Fruit fly (Drosophila melanogaster) whole organism, embryonic: ENCODE measurements around the gene Usp16-45.

ENCODE experiments used
- Atf3 ChIP-seq: fragments of 200-800 bp; sonication (Bioruptor generic); optimal IDR thresholded peaks from 3 replicates; lab custom pipeline; 2016; ENCODE audit warnings: missing biosample characterization, missing genetic modification characterization
- Awh ChIP-seq: fragments of 200-800 bp; sonication (Bioruptor generic); IDR thresholded peaks from 2 replicates; pipeline ENCODE4, ENCODE4 v1.3.6; 2022; ENCODE audit warnings: missing biosample characterization, missing genetic modification characterization
- CG10274 ChIP-seq: fragments of 200-800 bp; sonication (Bioruptor generic); optimal IDR thresholded peaks from 3 replicates; lab custom pipeline; 2017; ENCODE audit warnings: missing biosample characterization, mild to moderate bottlenecking, missing genetic modification characterization
- CG11093 ChIP-seq: fragments of 200-800 bp; sonication (Bioruptor generic); IDR thresholded peaks from 3 replicates; pipeline ENCODE4 v1.3.6; 2022; ENCODE audit warnings: missing biosample characterization, missing genetic modification characterization
- CG12299 ChIP-seq: fragments of 200-800 bp; sonication (Bioruptor generic); optimal IDR thresholded peaks from 2 replicates; lab custom pipeline; 2018; ENCODE audit warnings: missing biosample characterization, mild to moderate bottlenecking, missing genetic modification characterization
- CG16813 ChIP-seq: fragments of 200-800 bp; sonication (Bioruptor generic); IDR thresholded peaks from 3 replicates; pipeline ENCODE4 v1.3.6; 2022; ENCODE audit warnings: missing biosample characterization, missing genetic modification characterization; ENCODE audit not compliant: partially characterized antibody
- CG2129 ChIP-seq: fragments of 200-800 bp; sonication (Bioruptor generic); IDR thresholded peaks from 2 replicates; pipeline ENCODE4 v1.3.6; 2022; ENCODE audit warnings: missing biosample characterization, missing genetic modification characterization; ENCODE audit not compliant: partially characterized antibody
- CG30431 ChIP-seq: fragments of 200-800 bp; sonication (Bioruptor generic); optimal IDR thresholded peaks from 2 replicates; lab custom pipeline; 2017; ENCODE audit warnings: missing biosample characterization, missing genetic modification characterization
- CG31365 ChIP-seq: fragments of 200-800 bp; sonication (Bioruptor generic); optimal IDR thresholded peaks from 2 replicates; lab custom pipeline; 2018; ENCODE audit warnings: missing biosample characterization, mild to moderate bottlenecking, missing genetic modification characterization
- CG31441 ChIP-seq: fragments of 200-800 bp; sonication (Bioruptor generic); IDR thresholded peaks from 2 replicates; pipeline ENCODE4 v1.3.6; 2022; ENCODE audit warnings: missing biosample characterization, missing genetic modification characterization
- CG3281 ChIP-seq: fragments of 200-800 bp; sonication (Bioruptor generic); optimal IDR thresholded peaks from 3 replicates; lab custom pipeline; 2017; ENCODE audit warnings: missing biosample characterization, mild to moderate bottlenecking, missing genetic modification characterization
- CG33213 ChIP-seq: fragments of 200-800 bp; sonication (Bioruptor generic); optimal IDR thresholded peaks from 3 replicates; lab custom pipeline; 2016; ENCODE audit warnings: missing biosample characterization, missing genetic modification characterization
- CG33557 ChIP-seq: fragments of 200-800 bp; sonication (Bioruptor generic); optimal IDR thresholded peaks from 2 replicates; lab custom pipeline; 2019; ENCODE audit warnings: missing biosample characterization, mild to moderate bottlenecking, missing genetic modification characterization, moderate library complexity
- CG34422 ChIP-seq: fragments of 200-800 bp; sonication (Bioruptor generic); IDR thresholded peaks from 3 replicates; pipeline ENCODE4 v1.3.6; 2022; ENCODE audit warnings: missing biosample characterization, missing genetic modification characterization
- CG3726 ChIP-seq: fragments of 200-800 bp; sonication (Bioruptor generic); IDR thresholded peaks from 3 replicates; pipeline ENCODE4, ENCODE4 v1.3.6; 2022; ENCODE audit warnings: missing biosample characterization, missing genetic modification characterization
- CG3995 ChIP-seq: fragments of 200-800 bp; sonication (Bioruptor generic); optimal IDR thresholded peaks from 3 replicates; lab custom pipeline; 2016; ENCODE audit warnings: missing biosample characterization, missing genetic modification characterization
- CG4820 ChIP-seq: fragments of 200-800 bp; sonication (Bioruptor generic); optimal IDR thresholded peaks from 3 replicates; lab custom pipeline; 2016; ENCODE audit warnings: missing biosample characterization, missing genetic modification characterization
- CG4854 ChIP-seq: fragments of 200-800 bp; sonication (Bioruptor generic); optimal IDR thresholded peaks from 2 replicates; lab custom pipeline; 2016; ENCODE audit warnings: missing biosample characterization, missing genetic modification characterization, inconsistent platforms
- CG5180 ChIP-seq: fragments of 200-800 bp; sonication (Bioruptor generic); optimal IDR thresholded peaks from 3 replicates; lab custom pipeline; 2017; ENCODE audit warnings: missing biosample characterization, missing genetic modification characterization, mild to moderate bottlenecking, moderate library complexity, missing genetic modification reagents
- CG7786 ChIP-seq: fragments of 200-800 bp; sonication (Bioruptor generic); optimal IDR thresholded peaks from 2 replicates; lab custom pipeline; 2016; ENCODE audit warnings: missing biosample characterization, missing genetic modification characterization
- CG9437 ChIP-seq: fragments of 200-800 bp; sonication (Bioruptor generic); optimal IDR thresholded peaks from 2 replicates; lab custom pipeline; 2018; ENCODE audit warnings: missing biosample characterization, mild to moderate bottlenecking, missing genetic modification characterization
- CoRest ChIP-seq: fragments of 200-800 bp; sonication (Bioruptor generic); optimal IDR thresholded peaks from 3 replicates; lab custom pipeline; 2018; ENCODE audit warnings: missing biosample characterization, mild to moderate bottlenecking, missing genetic modification characterization, moderate library complexity
- Dip3 ChIP-seq: fragments of 200-800 bp; sonication (Bioruptor generic); optimal IDR thresholded peaks from 3 replicates; lab custom pipeline; 2016; ENCODE audit warnings: missing biosample characterization, missing genetic modification characterization
- Eip74EF ChIP-seq, 2 experiments: fragments of 200-800 bp in 1 of 2; fragments of >200 bp in 1 of 2; sonication (Bioruptor generic) in 1 of 2; optimal IDR thresholded peaks; 2 replicates each; lab custom pipeline; 2017 to 2019; ENCODE audit warnings: missing biosample characterization in 2 of 2, missing genetic modification characterization in 2 of 2, mild to moderate bottlenecking in 1 of 2, moderate library complexity in 1 of 2
- Ets97D ChIP-seq: fragments of 200-800 bp; sonication (Bioruptor generic); optimal IDR thresholded peaks from 3 replicates; lab custom pipeline; 2016; ENCODE audit warnings: missing biosample characterization, missing genetic modification characterization
- HLHmδ ChIP-seq: fragments of 200-800 bp; sonication (Bioruptor generic); optimal IDR thresholded peaks from 2 replicates; lab custom pipeline; 2018; ENCODE audit warnings: missing biosample characterization, mild to moderate bottlenecking, missing genetic modification characterization, moderate library complexity
- Hand ChIP-seq: fragments of 200-800 bp; sonication (Bioruptor generic); optimal IDR thresholded peaks from 2 replicates; lab custom pipeline; 2017; ENCODE audit warnings: mild to moderate bottlenecking, missing biosample characterization, missing genetic modification reagents, missing genetic modification characterization
- Nf-YC ChIP-seq: fragments of 200-800 bp; optimal IDR thresholded peaks from 3 replicates; lab custom pipeline; 2019; ENCODE audit warnings: missing biosample characterization, mild to moderate bottlenecking, missing genetic modification characterization, moderate library complexity
- PHDP ChIP-seq: fragments of 200-800 bp; sonication (Bioruptor generic); optimal IDR thresholded peaks from 3 replicates; lab custom pipeline; 2018; ENCODE audit warnings: missing biosample characterization, mild to moderate bottlenecking, missing genetic modification characterization, moderate library complexity
- Sry-δ ChIP-seq: fragments of 200-800 bp; sonication (Bioruptor generic); optimal IDR thresholded peaks from 2 replicates; lab custom pipeline; 2016; ENCODE audit warnings: missing biosample characterization, missing genetic modification characterization
- Tbp ChIP-seq: fragments of >200 bp; optimal IDR thresholded peaks from 2 replicates; lab custom pipeline; 2018; ENCODE audit warnings: missing biosample characterization, missing genetic modification characterization
- aop ChIP-seq: fragments of 200-800 bp; sonication (Bioruptor generic); IDR thresholded peaks from 2 replicates; pipeline ENCODE4 v1.3.6; 2022; ENCODE audit warnings: missing biosample characterization, missing genetic modification characterization
- ato ChIP-seq: fragments of 200-800 bp; sonication (Bioruptor generic); IDR thresholded peaks from 2 replicates; pipeline ENCODE4 v1.3.6; 2022; ENCODE audit warnings: missing biosample characterization, missing genetic modification characterization; ENCODE audit not compliant: partially characterized antibody
- bigmax ChIP-seq: fragments of 200-800 bp; sonication (Bioruptor generic); optimal IDR thresholded peaks from 2 replicates; lab custom pipeline; 2018; ENCODE audit warnings: missing biosample characterization, mild to moderate bottlenecking, missing genetic modification characterization
- crp ChIP-seq, 2 experiments: fragments of 200-800 bp; sonication (Bioruptor generic); optimal IDR thresholded peaks; 2 replicates in 1 of 2; 3 replicates in 1 of 2; lab custom pipeline; 2017; ENCODE audit warnings: missing biosample characterization in 2 of 2, missing genetic modification characterization in 2 of 2, mild to moderate bottlenecking in 1 of 2, moderate library complexity in 1 of 2
- dimm ChIP-seq: fragments of 200-800 bp; sonication (Bioruptor generic); IDR thresholded peaks from 2 replicates; pipeline ENCODE4 v1.3.6; 2022; ENCODE audit warnings: missing biosample characterization, missing genetic modification characterization
- emc ChIP-seq: fragments of 200-800 bp; sonication (Bioruptor generic); optimal IDR thresholded peaks from 2 replicates; lab custom pipeline; 2016; ENCODE audit warnings: missing biosample characterization, missing genetic modification characterization
- esg ChIP-seq: fragments of 200-800 bp; sonication (Bioruptor generic); conservative IDR thresholded peaks from 2 replicates; pipeline ENCODE4 v1.3.6; 2022; ENCODE audit warnings: missing biosample characterization, missing genetic modification characterization
- ham ChIP-seq: fragments of 200-800 bp; sonication (Bioruptor generic); IDR thresholded peaks from 2 replicates; pipeline ENCODE4 v1.3.6; 2022; ENCODE audit warnings: missing biosample characterization, missing genetic modification characterization
- ken ChIP-seq: fragments of 200-800 bp; sonication (Bioruptor generic); IDR thresholded peaks from 3 replicates; pipeline ENCODE4 v1.3.6; 2022; ENCODE audit warnings: missing biosample characterization, missing genetic modification characterization
- lmd ChIP-seq: fragments of 200-800 bp; sonication (Bioruptor generic); IDR thresholded peaks from 2 replicates; pipeline ENCODE4 v1.3.6; 2022; ENCODE audit warnings: missing biosample characterization, missing genetic modification characterization
- p53 ChIP-seq: fragments of 200-800 bp; sonication (Bioruptor generic); optimal IDR thresholded peaks from 2 replicates; lab custom pipeline; 2016; ENCODE audit warnings: missing biosample characterization, missing genetic modification characterization
- ranshi ChIP-seq: fragments of 200-800 bp; sonication (Bioruptor generic); IDR thresholded peaks from 2 replicates; pipeline ENCODE4 v1.3.6; 2022; ENCODE audit warnings: missing biosample characterization, missing genetic modification characterization
- rib ChIP-seq: fragments of 200-800 bp; sonication (Bioruptor generic); IDR thresholded peaks from 2 replicates; pipeline ENCODE4 v1.3.6; 2022; ENCODE audit warnings: missing biosample characterization, missing genetic modification characterization
- shn ChIP-seq: fragments of 200-800 bp; sonication (Bioruptor generic); optimal IDR thresholded peaks from 3 replicates; lab custom pipeline; 2016; ENCODE audit warnings: missing biosample characterization, missing genetic modification characterization
- sqz ChIP-seq: fragments of 200-800 bp; sonication (Bioruptor generic); optimal IDR thresholded peaks from 3 replicates; lab custom pipeline; 2018; ENCODE audit warnings: missing biosample characterization, mild to moderate bottlenecking, missing genetic modification characterization
- usp ChIP-seq: fragments of >200 bp; optimal IDR thresholded peaks from 2 replicates; lab custom pipeline; 2017; ENCODE audit warnings: missing biosample characterization, missing genetic modification characterization
- vvl ChIP-seq: fragments of 200-800 bp; sonication (Bioruptor generic); IDR thresholded peaks from 2 replicates; pipeline ENCODE4 v1.3.6; 2022; ENCODE audit warnings: missing biosample characterization, missing genetic modification characterization
- yki ChIP-seq: fragments of >200 bp; optimal IDR thresholded peaks from 3 replicates; lab custom pipeline; 2018

The Usp16-45 gene

dm6 chrX:5429778-5430576 lies 8.6 kb downstream of the Usp16-45 start (continued):
- TF ChIP-seq CG33557 (GFP tag; lab: Kevin White, UChicago), result no peak
- peak; percentile 61 for TF ChIP-seq CG10274
- TF ChIP-seq Nf-YC (tag; lab: Kevin White, UChicago), result peak; percentile 75
- peak; percentile 57; the same call in 1 of the 2 replicates for TF ChIP-seq ham (GFP tag; lab: Robert Waterston, UW)
- peak; percentile 69 for TF ChIP-seq CG31441 (GFP tag; lab: Robert Waterston, UW)
- peak; percentile 39 for TF ChIP-seq CG4854 (GFP tag; lab: Kevin White, UChicago)
- TF ChIP-seq CG30431 (GFP tag; lab: Kevin White, UChicago), result peak; percentile 54
- peak; percentile 90 for TF ChIP-seq CoRest (tag; lab: Kevin White, UChicago)
- no peak for TF ChIP-seq p53
- TF ChIP-seq CG7786 (GFP tag; lab: Kevin White, UChicago), result peak; percentile 75
- TF ChIP-seq rib (GFP tag; lab: Robert Waterston, UW), result peak; percentile 65; the same call in 1 of the 2 replicates
- TF ChIP-seq yki (lab: Kevin White, UChicago), result no peak
- TF ChIP-seq ranshi (GFP tag; lab: Robert Waterston, UW), result peak; percentile 69; the same call in 1 of the 2 replicates
- peak; percentile 35 for TF ChIP-seq emc (GFP tag; lab: Kevin White, UChicago)
- peak; percentile 79; the same call in 2 of the 3 replicates for TF ChIP-seq CG11093 (GFP tag; lab: Robert Waterston, UW)
- peak; percentile 78 for TF ChIP-seq Hand (GFP tag; lab: Kevin White, UChicago)
- TF ChIP-seq ato (GFP tag; lab: Robert Waterston, UW), result no peak
- TF ChIP-seq Eip74EF (GFP tag; optimal IDR thresholded peaks at IDR 0.05; lab: Kevin White, UChicago), result peak in 1 of 2 experiments; percentile 62
- TF ChIP-seq Dip3 (GFP tag; lab: Kevin White, UChicago), result peak; percentile 79
- peak; percentile 60; the same call in 1 of the 3 replicates for TF ChIP-seq CG34422
- no peak for TF ChIP-seq aop (GFP tag; lab: Robert Waterston, UW)
- TF ChIP-seq crp (GFP tag; optimal IDR thresholded peaks at IDR 0.05; lab: Kevin White, UChicago), result peak in 1 of 2 experiments; percentile 24
- peak; percentile 53 for TF ChIP-seq CG3995 (GFP tag; lab: Kevin White, UChicago)
- TF ChIP-seq CG12299 (tag; lab: Kevin White, UChicago), result peak; percentile 74
- peak; percentile 39 for TF ChIP-seq CG33213 (GFP tag; lab: Kevin White, UChicago)
- TF ChIP-seq usp (GFP tag; lab: Kevin White, UChicago), result no peak
- TF ChIP-seq sqz (GFP tag; lab: Kevin White, UChicago), result peak; percentile 44
- peak; percentile 79 for TF ChIP-seq esg
- TF ChIP-seq CG5180 (GFP tag; lab: Kevin White, UChicago), result peak; percentile 52
- no peak for TF ChIP-seq HLHmδ (GFP tag; lab: Kevin White, UChicago)
- no peak; the same call in 1 of the 2 replicates for TF ChIP-seq Awh (GFP tag; lab: Robert Waterston, UW)
- peak; percentile 40 for TF ChIP-seq CG31365 (tag; lab: Kevin White, UChicago)
- TF ChIP-seq Tbp (GFP tag; lab: Kevin White, UChicago), result no peak
- TF ChIP-seq Atf3, result peak; percentile 16
- peak; percentile 76 for TF ChIP-seq vvl (GFP tag; lab: Robert Waterston, UW)
- peak; percentile 66 for TF ChIP-seq CG9437 (GFP tag; lab: Kevin White, UChicago)
- TF ChIP-seq CG4820 (GFP tag; lab: Kevin White, UChicago), result peak; percentile 67
- peak; percentile 34 for TF ChIP-seq Sry-δ
- TF ChIP-seq CG3726 (GFP tag; lab: Robert Waterston, UW), result peak; percentile 66; the same call in 1 of the 3 replicates
- peak; percentile 91 for TF ChIP-seq lmd (GFP tag; lab: Robert Waterston, UW)
- peak; percentile 73 for TF ChIP-seq ken
- 0 out of 2 replicates have a peak, but pooled peaks have one; percentile 36 for TF ChIP-seq dimm (GFP tag; lab: Robert Waterston, UW)
- TF ChIP-seq CG3281 (GFP tag; lab: Kevin White, UChicago), result peak; percentile 89
- no peak for TF ChIP-seq bigmax
- TF ChIP-seq PHDP (tag; lab: Kevin White, UChicago), result peak; percentile 81
- TF ChIP-seq CG2129 (GFP tag; lab: Robert Waterston, UW), result no peak
- peak; percentile 34 for TF ChIP-seq Ets97D (GFP tag; lab: Kevin White, UChicago)
- no peak for TF ChIP-seq CG16813 (GFP tag; lab: Robert Waterston, UW)
- TF ChIP-seq shn (GFP tag; lab: Kevin White, UChicago), result peak; percentile 69
